Worm (Caenorhabditis elegans): Measurements from ENCODE around the gene avr-15.

DNA sequence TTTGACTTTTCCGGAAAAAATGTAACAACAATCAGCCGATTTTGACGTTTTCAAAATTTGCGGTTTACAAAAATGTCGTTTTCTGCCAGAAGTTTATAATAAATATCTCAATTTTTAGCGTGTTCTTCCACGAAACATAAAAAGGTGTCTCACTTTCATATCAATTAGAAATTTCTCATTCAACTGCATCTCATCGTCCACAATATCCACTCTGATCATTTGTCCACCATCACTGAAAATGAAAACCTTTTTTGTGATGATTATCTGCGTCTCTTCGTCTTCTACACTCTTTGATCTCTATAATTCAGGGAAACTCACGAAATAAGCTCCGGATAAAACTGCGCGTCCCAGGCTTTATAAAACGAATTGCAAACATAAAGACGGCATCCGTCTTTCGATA lies 997 bp upstream of the avr-15 start:
- TF ChIP-seq rbr-2 (tag; optimal IDR thresholded peaks at IDR 0.05) (no peak), nhr-11 (tag; optimal IDR thresholded peaks at IDR 0.05) (no peak), nhr-76 (tag; optimal IDR thresholded peaks at IDR 0.05) (no peak)
